Worm (Caenorhabditis elegans) whole organism, mixed stage, embryonic: ENCODE results near the gene hsp-16.2.

Experiments
- M03D4.4 ChIP-seq: sonication (generic microtip); optimal IDR thresholded peaks from 2 replicates; lab custom pipeline; 2017; ENCODE audit warnings: mild to moderate bottlenecking, missing genetic modification characterization, missing compliant biosample characterization
- bed-3 ChIP-seq: fragments of 200-800 bp; sonication (Bioruptor generic); optimal IDR thresholded peaks from 3 replicates; lab custom pipeline; 2018; ENCODE audit warnings: mild to moderate bottlenecking, missing genetic modification characterization, moderate library complexity, missing compliant biosample characterization
- blmp-1 ChIP-seq: fragments of 150-350 bp; optimal IDR thresholded peaks from 2 replicates; lab custom pipeline; 2014; ENCODE audit warnings: missing biosample characterization, missing genetic modification characterization
- ceh-39 ChIP-seq: fragments of 150-350 bp; optimal IDR thresholded peaks from 2 replicates; lab custom pipeline; 2014; ENCODE audit warnings: missing biosample characterization, missing genetic modification characterization
- ceh-43 ChIP-seq: fragments of 200-800 bp; sonication (Bioruptor generic); optimal IDR thresholded peaks from 2 replicates; lab custom pipeline; 2018; ENCODE audit warnings: mild to moderate bottlenecking, missing genetic modification characterization, moderate library complexity, missing compliant biosample characterization
- ceh-83 ChIP-seq: fragments of 200-800 bp; sonication (Bioruptor generic); optimal IDR thresholded peaks from 2 replicates; lab custom pipeline; 2018; ENCODE audit warnings: mild to moderate bottlenecking, missing genetic modification characterization, missing compliant biosample characterization
- ces-1 ChIP-seq: fragments of 150-350 bp; optimal IDR thresholded peaks from 2 replicates; lab custom pipeline; 2014; ENCODE audit warnings: missing biosample characterization, missing genetic modification reagents, missing genetic modification characterization
- cnd-1 ChIP-seq: fragments of 200-800 bp; sonication (Bioruptor generic); optimal IDR thresholded peaks from 2 replicates; lab custom pipeline; 2018; ENCODE audit warnings: mild to moderate bottlenecking, missing genetic modification characterization, missing compliant biosample characterization
- drap-1 ChIP-seq: fragments of 200-800 bp; sonication (Bioruptor generic); optimal IDR thresholded peaks from 3 replicates; lab custom pipeline; 2018; ENCODE audit warnings: mild to moderate bottlenecking, missing genetic modification characterization, missing compliant biosample characterization
- elt-1 ChIP-seq: sonication (generic microtip); optimal IDR thresholded peaks from 2 replicates; lab custom pipeline; 2017; ENCODE audit warnings: missing genetic modification characterization, mild to moderate bottlenecking, missing compliant biosample characterization, antibody characterized with exemption, moderate library complexity, borderline replicate concordance; ENCODE audit not compliant: insufficient read depth
- ham-2 ChIP-seq: fragments of 200-800 bp; sonication (Bioruptor generic); optimal IDR thresholded peaks from 2 replicates; lab custom pipeline; 2018; ENCODE audit warnings: mild to moderate bottlenecking, missing genetic modification characterization, missing compliant biosample characterization
- hlh-1 ChIP-seq: fragments of 150-350 bp; optimal IDR thresholded peaks from 2 replicates; lab custom pipeline; 2014; ENCODE audit warnings: missing biosample characterization, missing genetic modification reagents, missing genetic modification characterization
- lin-13 ChIP-seq: fragments of 150-350 bp; optimal IDR thresholded peaks from 2 replicates; lab custom pipeline; 2014; ENCODE audit warnings: missing biosample characterization, missing genetic modification characterization
- lin-32 ChIP-seq: fragments of 200-800 bp; sonication (Bioruptor generic); optimal IDR thresholded peaks from 2 replicates; lab custom pipeline; 2018; ENCODE audit warnings: mild to moderate bottlenecking, missing genetic modification characterization, missing compliant biosample characterization
- lsy-2 ChIP-seq: fragments of 150-350 bp; optimal IDR thresholded peaks from 2 replicates; lab custom pipeline; 2014; ENCODE audit warnings: missing biosample characterization, missing genetic modification characterization
- mab-5 ChIP-seq: fragments of 150-350 bp; optimal IDR thresholded peaks from 2 replicates; lab custom pipeline; 2014; ENCODE audit warnings: missing biosample characterization, missing genetic modification characterization
- mep-1 ChIP-seq: fragments of 150-350 bp; optimal IDR thresholded peaks from 2 replicates; lab custom pipeline; 2017; ENCODE audit warnings: missing biosample characterization, missing genetic modification reagents, missing genetic modification characterization, inconsistent platforms
- nhr-12 ChIP-seq: fragments of 150-350 bp; optimal IDR thresholded peaks from 2 replicates; lab custom pipeline; 2014; ENCODE audit warnings: missing biosample characterization, missing genetic modification characterization
- nhr-2 ChIP-seq: fragments of 150-350 bp; optimal IDR thresholded peaks from 2 replicates; lab custom pipeline; 2014; ENCODE audit warnings: missing biosample characterization, missing genetic modification characterization
- nhr-237 ChIP-seq: fragments of 150-350 bp; optimal IDR thresholded peaks from 2 replicates; lab custom pipeline; 2014; ENCODE audit warnings: missing biosample characterization, missing genetic modification characterization
- nhr-28 ChIP-seq: fragments of 150-350 bp; optimal IDR thresholded peaks from 2 replicates; lab custom pipeline; 2014; ENCODE audit warnings: missing biosample characterization, missing genetic modification characterization
- nhr-76 ChIP-seq: sonication (generic microtip); optimal IDR thresholded peaks from 2 replicates; lab custom pipeline; 2017; ENCODE audit warnings: missing biosample characterization, missing genetic modification characterization
- pha-4 ChIP-seq: fragments of 150-350 bp; optimal IDR thresholded peaks from 2 replicates; lab custom pipeline; 2018; ENCODE audit warnings: missing biosample characterization, missing genetic modification reagents, missing genetic modification characterization
- sem-2 ChIP-seq: fragments of 200-800 bp; sonication (Bioruptor generic); optimal IDR thresholded peaks from 2 replicates; lab custom pipeline; 2018; ENCODE audit warnings: mild to moderate bottlenecking, missing genetic modification characterization, missing compliant biosample characterization
- sptf-1 ChIP-seq: sonication (generic microtip); optimal IDR thresholded peaks from 2 replicates; lab custom pipeline; 2017; ENCODE audit warnings: mild to moderate bottlenecking, missing genetic modification characterization, moderate library complexity, missing compliant biosample characterization
- tbx-8 ChIP-seq: fragments of 200-800 bp; sonication (Bioruptor generic); optimal IDR thresholded peaks from 2 replicates; lab custom pipeline; 2018; ENCODE audit warnings: mild to moderate bottlenecking, missing genetic modification characterization, moderate library complexity, missing compliant biosample characterization
- unc-120 ChIP-seq: sonication (generic microtip); optimal IDR thresholded peaks from 2 replicates; lab custom pipeline; 2017; ENCODE audit warnings: missing genetic modification characterization, missing compliant biosample characterization; ENCODE audit not compliant: poor library complexity, severe bottlenecking
- unc-62 ChIP-seq: fragments of 150-350 bp; optimal IDR thresholded peaks from 2 replicates; lab custom pipeline; 2014; ENCODE audit warnings: missing biosample characterization, missing genetic modification reagents, missing genetic modification characterization
- zip-8 ChIP-seq: fragments of 150-350 bp; optimal IDR thresholded peaks from 2 replicates; lab custom pipeline; 2014; ENCODE audit warnings: missing biosample characterization, missing genetic modification characterization
- ztf-11 ChIP-seq: fragments of 150-350 bp; optimal IDR thresholded peaks from 2 replicates; lab custom pipeline; 2014; ENCODE audit warnings: missing biosample characterization, missing genetic modification characterization

hsp-16.2 gene

DNA sequence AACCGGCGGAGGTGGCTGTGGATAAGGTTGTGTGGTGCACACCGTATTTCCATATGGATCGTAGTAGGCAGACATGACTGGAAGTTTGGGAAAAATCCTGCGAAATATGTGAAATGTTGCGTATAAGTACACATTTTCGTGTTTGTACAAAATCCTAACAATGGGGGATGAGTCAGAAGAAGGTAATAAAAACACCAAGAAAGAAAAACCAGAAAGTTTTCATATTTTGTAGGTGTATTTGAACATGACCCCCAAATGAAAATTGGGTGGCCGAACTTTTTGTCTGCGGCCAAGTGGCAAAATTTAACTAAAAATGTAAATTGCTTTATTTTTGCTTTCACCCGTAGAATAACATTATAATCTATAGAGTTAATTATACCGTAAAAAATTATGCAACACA is 6.3 kb upstream of the hsp-16.2 start, which contains the start of gene Y46H3A.4:
Gene Y46H3A.4 (minus strand): TSS at position 101 of the 400 bp plus-strand sequence.
- TF ChIP-seq pha-4 (tag; lab: Kevin White, UChicago): no peak
- no peak for TF ChIP-seq tbx-8 (GFP tag; lab: Kevin White, UChicago)
- TF ChIP-seq sptf-1 (tag; lab: Kevin White, UChicago): no peak
- no peak for TF ChIP-seq blmp-1 (tag; lab: Kevin White, UChicago)
- no peak for TF ChIP-seq ham-2 (GFP tag; lab: Kevin White, UChicago)
- no peak for TF ChIP-seq unc-120
- no peak for TF ChIP-seq unc-62 (GFP tag; lab: Kevin White, UChicago)
- no peak for TF ChIP-seq lin-32
- TF ChIP-seq hlh-1 (tag; lab: Kevin White, UChicago): no peak
- TF ChIP-seq nhr-12: no peak
- TF ChIP-seq mep-1: no peak
- no peak for TF ChIP-seq ceh-39 (tag; lab: Kevin White, UChicago)
- TF ChIP-seq cnd-1 (tag; lab: Kevin White, UChicago): no peak
- no peak for TF ChIP-seq sem-2 (GFP tag; lab: Kevin White, UChicago)

DNA sequence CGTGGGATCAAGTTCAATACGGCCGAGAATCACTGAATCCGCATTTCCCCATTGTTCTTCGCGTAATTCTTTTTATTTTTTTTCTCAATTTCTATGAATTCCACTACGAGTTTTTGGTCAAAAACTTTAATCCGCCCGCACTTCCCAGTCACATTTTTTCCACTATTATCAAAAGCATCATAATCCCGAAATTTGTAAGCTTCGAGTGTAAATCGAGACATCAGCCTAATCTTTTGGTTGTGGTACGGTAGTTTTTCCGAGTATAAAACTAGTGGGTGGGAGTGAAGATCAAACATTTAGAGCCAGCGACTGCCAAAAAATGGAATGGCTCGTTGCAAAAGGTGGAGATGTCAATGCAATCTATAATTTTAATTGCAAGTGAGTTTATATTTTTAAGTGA is 2.4 kb upstream of the hsp-16.2 start, which contains the start of gene srt-42:
Gene srt-42 (plus strand): TSS at position 301 of the 400 bp plus-strand sequence.
- TF ChIP-seq ceh-83 (GFP tag; lab: Kevin White, UChicago) (no peak), drap-1 (GFP tag; lab: Kevin White, UChicago) (no peak), hlh-1 (tag; lab: Kevin White, UChicago) (no peak), nhr-76 (tag; lab: Kevin White, UChicago) (no peak), lin-32 (no peak), nhr-237 (no peak), zip-8 (tag; lab: Kevin White, UChicago) (no peak)

ce11 chrV:1805724-1806316 is 1.1 kb upstream of the hsp-16.2 start:
- TF ChIP-seq cnd-1 (tag; lab: Kevin White, UChicago) (no peak), unc-120 (no peak), M03D4.4 (no peak), bed-3 (GFP tag; lab: Kevin White, UChicago) (no peak), mab-5 (no peak), lin-13 (tag; lab: Kevin White, UChicago) (no peak)

- TF ChIP-seq ceh-83 (GFP tag; lab: Kevin White, UChicago) (no peak), ceh-43 (GFP tag; lab: Kevin White, UChicago) (no peak), mab-5 (no peak), nhr-76 (tag; lab: Kevin White, UChicago) (no peak)
- TF ChIP-seq, all 35 proteins: peak for 0
Observed at ce11 chrV:1804034-1804542, 669 bp downstream of the hsp-16.2 start.

DNA sequence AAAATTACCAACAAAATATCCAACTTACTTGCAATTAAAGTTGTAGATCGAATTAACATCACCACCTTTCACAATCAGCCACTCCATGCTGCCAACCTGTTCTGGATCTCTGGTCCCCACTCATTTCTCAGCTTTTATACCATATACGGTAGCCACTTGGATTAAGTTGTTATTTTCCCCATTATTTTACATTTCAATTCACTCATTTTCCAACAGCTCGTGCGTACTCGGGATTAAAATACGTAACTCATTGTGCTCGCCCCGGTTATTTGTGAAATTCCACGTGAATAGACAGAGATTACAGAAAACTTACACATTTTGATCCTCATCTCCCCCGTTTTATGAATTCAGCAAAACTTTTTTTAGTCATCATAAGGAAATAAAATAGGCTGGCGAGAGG is 1.7 kb downstream of the hsp-16.2 start, which contains the start of gene srt-41:
Gene srt-41 (minus strand): TSS at position 101 of the 400 bp plus-strand sequence.
- no peak for TF ChIP-seq unc-120
- no peak for TF ChIP-seq M03D4.4
- no peak for TF ChIP-seq tbx-8 (GFP tag; lab: Kevin White, UChicago)
- TF ChIP-seq cnd-1 (tag; lab: Kevin White, UChicago): no peak
- TF ChIP-seq, all 35 proteins: peak for 0

- TF ChIP-seq lsy-2 (no peak), sem-2 (GFP tag; lab: Kevin White, UChicago) (no peak), nhr-28 (no peak), mab-5 (no peak), zip-8 (tag; lab: Kevin White, UChicago) (no peak), ces-1 (GFP tag; lab: Kevin White, UChicago) (no peak), unc-62 (GFP tag; lab: Kevin White, UChicago) (no peak), cnd-1 (tag; lab: Kevin White, UChicago) (no peak), nhr-2 (tag; lab: Kevin White, UChicago) (no peak), elt-1 (tag; lab: Kevin White, UChicago) (no peak), M03D4.4 (no peak), lin-32 (no peak), drap-1 (GFP tag; lab: Kevin White, UChicago) (no peak), sptf-1 (tag; lab: Kevin White, UChicago) (no peak), unc-120 (no peak), nhr-76 (tag; lab: Kevin White, UChicago) (no peak), ztf-11 (tag; lab: Kevin White, UChicago) (no peak)
- TF ChIP-seq, all 35 proteins: peak for 0
Observed at ce11 chrV:1797900-1798299, 6.9 kb downstream of the hsp-16.2 start, which contains the start of gene F36H9.10. TSS of gene F36H9.10 (plus strand) at chrV:1798200.
